Worm (Caenorhabditis elegans) whole organism, L4 larva: Measurements from ENCODE around the gene melo-3.

Experiments used
- D1046.2 ChIP-seq: fragments of 200-800 bp; sonication (Bioruptor generic); IDR thresholded peaks from 2 replicates; pipeline ENCODE4 v1.3.6; 2022; ENCODE audit warnings: missing genetic modification characterization, missing compliant biosample characterization
- F10B5.3 ChIP-seq: sonication (generic microtip); optimal IDR thresholded peaks from 2 replicates; lab custom pipeline; 2016; ENCODE audit warnings: mild to moderate bottlenecking, missing genetic modification characterization, missing compliant biosample characterization
- F37D6.2 ChIP-seq: sonication (generic microtip); optimal IDR thresholded peaks from 2 replicates; lab custom pipeline; 2016; ENCODE audit warnings: mild to moderate bottlenecking, missing genetic modification characterization, missing compliant biosample characterization
- R02D3.7 ChIP-seq: fragments of 150-350 bp; sonication (generic microtip); optimal IDR thresholded peaks from 3 replicates; lab custom pipeline; 2014; ENCODE audit warnings: missing biosample characterization, missing genetic modification characterization
- T20F7.1 ChIP-seq: fragments of 200-800 bp; sonication (Bioruptor generic); optimal IDR thresholded peaks from 2 replicates; lab custom pipeline; 2018; ENCODE audit warnings: mild to moderate bottlenecking, missing genetic modification characterization, missing compliant biosample characterization
- aha-1 ChIP-seq: fragments of 150-350 bp; peaks from one replicate; lab custom pipeline; 2014; ENCODE audit warnings: missing biosample characterization, missing genetic modification characterization
- arid-1 ChIP-seq: fragments of 200-800 bp; sonication (Bioruptor generic); conservative IDR thresholded peaks from 2 replicates; pipeline ENCODE4 v1.3.6; 2022; ENCODE audit warnings: missing genetic modification reagents, missing genetic modification characterization, missing compliant biosample characterization
- ceh-28 ChIP-seq: fragments of 150-350 bp; optimal IDR thresholded peaks from 2 replicates; lab custom pipeline; 2014; ENCODE audit warnings: missing biosample characterization, missing genetic modification reagents, missing genetic modification characterization
- ceh-44 ChIP-seq: fragments of 200-800 bp; sonication (Bioruptor generic); IDR thresholded peaks from 2 replicates; pipeline ENCODE4 v1.3.6; 2022; ENCODE audit warnings: missing genetic modification reagents, missing genetic modification characterization, missing compliant biosample characterization
- ceh-62 ChIP-seq: sonication (generic microtip); optimal IDR thresholded peaks from 2 replicates; lab custom pipeline; 2017; ENCODE audit warnings: missing biosample characterization, missing genetic modification characterization
- ceh-82 ChIP-seq: sonication (generic microtip); optimal IDR thresholded peaks from 2 replicates; lab custom pipeline; 2017; ENCODE audit warnings: missing biosample characterization, missing genetic modification characterization
- ces-1 ChIP-seq: fragments of 150-350 bp; sonication (generic microtip); optimal IDR thresholded peaks from 4 replicates; lab custom pipeline; 2014; ENCODE audit warnings: missing biosample characterization, missing genetic modification reagents, missing genetic modification characterization
- cey-2 ChIP-seq: sonication (generic microtip); optimal IDR thresholded peaks from 3 replicates; lab custom pipeline; 2017; ENCODE audit warnings: missing genetic modification characterization, mild to moderate bottlenecking, missing compliant biosample characterization, antibody characterized with exemption, borderline replicate concordance; ENCODE audit not compliant: insufficient read depth
- daf-16 ChIP-seq, 3 experiments: sonication (generic microtip); optimal IDR thresholded peaks; 2 replicates each; lab custom pipeline; 2016 to 2017; ENCODE audit warnings: missing genetic modification characterization in 3 of 3, missing genetic modification reagents in 3 of 3, mild to moderate bottlenecking in 2 of 3, missing compliant biosample characterization in 2 of 3, missing biosample characterization in 1 of 3, moderate library complexity in 1 of 3
- daf-8 ChIP-seq: fragments of 200-800 bp; sonication (Bioruptor generic); IDR thresholded peaks from 2 replicates; pipeline ENCODE4 v1.3.6; 2022; ENCODE audit warnings: missing genetic modification characterization, missing compliant biosample characterization
- dmd-6 ChIP-seq: fragments of 200-800 bp; sonication (Bioruptor generic); IDR thresholded peaks from 2 replicates; pipeline ENCODE4 v1.3.6; 2022; ENCODE audit warnings: missing genetic modification reagents, missing genetic modification characterization, missing compliant biosample characterization
- dmd-8 ChIP-seq: fragments of 200-800 bp; sonication (Bioruptor generic); IDR thresholded peaks from 2 replicates; pipeline ENCODE4 v1.3.6; 2022; ENCODE audit warnings: missing genetic modification characterization, missing compliant biosample characterization
- egl-27 ChIP-seq: sonication (generic microtip); optimal IDR thresholded peaks from 3 replicates; lab custom pipeline; 2017; ENCODE audit warnings: missing biosample characterization, missing genetic modification reagents, missing genetic modification characterization
- egl-43 ChIP-seq: fragments of 200-800 bp; sonication (Bioruptor generic); IDR thresholded peaks from 2 replicates; pipeline ENCODE4 v1.3.6; 2022; ENCODE audit warnings: missing genetic modification reagents, missing genetic modification characterization, missing compliant biosample characterization
- fkh-10 ChIP-seq: fragments of 150-350 bp; optimal IDR thresholded peaks from 2 replicates; lab custom pipeline; 2014; ENCODE audit warnings: missing biosample characterization, missing genetic modification reagents, missing genetic modification characterization
- gei-8 ChIP-seq: fragments of 200-800 bp; sonication (Bioruptor generic); optimal IDR thresholded peaks from 2 replicates; lab custom pipeline; 2018; ENCODE audit warnings: mild to moderate bottlenecking, missing genetic modification characterization, missing compliant biosample characterization
- hlh-30 ChIP-seq: sonication (generic microtip); optimal IDR thresholded peaks from 2 replicates; lab custom pipeline; 2017; ENCODE audit warnings: antibody characterized with exemption, mild to moderate bottlenecking, missing genetic modification characterization, missing compliant biosample characterization; ENCODE audit not compliant: insufficient read depth
- jun-1 ChIP-seq: fragments of 150-350 bp; optimal IDR thresholded peaks from 2 replicates; lab custom pipeline; 2014; ENCODE audit warnings: missing biosample characterization, missing genetic modification reagents, missing genetic modification characterization
- lim-7 ChIP-seq: fragments of 200-800 bp; sonication (Bioruptor generic); IDR thresholded peaks from 2 replicates; pipeline ENCODE4 v1.3.6; 2022; ENCODE audit warnings: missing genetic modification characterization, missing compliant biosample characterization
- lin-13 ChIP-seq: fragments of 150-350 bp; optimal IDR thresholded peaks from 2 replicates; lab custom pipeline; 2014; ENCODE audit warnings: missing biosample characterization, missing genetic modification reagents, missing genetic modification characterization
- lin-29 ChIP-seq: fragments of 200-800 bp; sonication (Bioruptor generic); IDR thresholded peaks from 2 replicates; pipeline ENCODE4 v1.3.6; 2022; ENCODE audit warnings: missing genetic modification reagents, missing genetic modification characterization, missing compliant biosample characterization
- lin-39 ChIP-seq: fragments of 150-350 bp; optimal IDR thresholded peaks from 2 replicates; lab custom pipeline; 2014; ENCODE audit warnings: missing biosample characterization, missing genetic modification reagents, missing genetic modification characterization
- lir-3 ChIP-seq: sonication (generic microtip); optimal IDR thresholded peaks from 2 replicates; lab custom pipeline; 2016; ENCODE audit warnings: mild to moderate bottlenecking, missing genetic modification characterization, missing compliant biosample characterization
- lsy-2 ChIP-seq, 2 experiments: fragments of 150-350 bp in 1 of 2; sonication (generic microtip) in 1 of 2; optimal IDR thresholded peaks; 2 replicates each; lab custom pipeline; 2014 to 2017; ENCODE audit warnings: missing biosample characterization in 2 of 2, missing genetic modification characterization in 2 of 2
- madf-5 ChIP-seq, 2 experiments: fragments of 200-800 bp; sonication (Bioruptor generic); IDR thresholded peaks; 2 replicates each; pipeline ENCODE4 v1.3.6; 2022; ENCODE audit warnings: missing compliant biosample characterization in 2 of 2, missing genetic modification characterization in 2 of 2
- mdt-29 ChIP-seq: fragments of 200-800 bp; sonication (Bioruptor generic); IDR thresholded peaks from 2 replicates; pipeline ENCODE4 v1.3.6; 2022; ENCODE audit warnings: missing genetic modification reagents, missing genetic modification characterization, missing compliant biosample characterization
- mep-1 ChIP-seq: fragments of 150-350 bp; sonication (generic microtip); optimal IDR thresholded peaks from 3 replicates; lab custom pipeline; 2014; ENCODE audit warnings: missing biosample characterization, missing genetic modification characterization
- nhr-102 ChIP-seq: sonication (generic microtip); optimal IDR thresholded peaks from 2 replicates; lab custom pipeline; 2016; ENCODE audit warnings: mild to moderate bottlenecking, missing genetic modification characterization, moderate library complexity, missing compliant biosample characterization
- nhr-25 ChIP-seq: sonication (generic microtip); optimal IDR thresholded peaks from 2 replicates; lab custom pipeline; 2017; ENCODE audit warnings: missing genetic modification characterization, mild to moderate bottlenecking, missing compliant biosample characterization, antibody characterized with exemption, moderate library complexity, borderline replicate concordance; ENCODE audit not compliant: insufficient read depth
- nhr-28 ChIP-seq: fragments of 150-350 bp; optimal IDR thresholded peaks from 2 replicates; lab custom pipeline; 2014; ENCODE audit warnings: missing biosample characterization, missing genetic modification characterization
- nhr-48 ChIP-seq: sonication (generic microtip); optimal IDR thresholded peaks from 2 replicates; lab custom pipeline; 2016; ENCODE audit warnings: mild to moderate bottlenecking, missing genetic modification characterization, missing compliant biosample characterization
- nhr-6 ChIP-seq: fragments of 150-350 bp; optimal IDR thresholded peaks from 2 replicates; lab custom pipeline; 2014; ENCODE audit warnings: missing biosample characterization, missing genetic modification characterization
- nhr-76 ChIP-seq: fragments of 150-350 bp; optimal IDR thresholded peaks from 2 replicates; lab custom pipeline; 2014; ENCODE audit warnings: missing biosample characterization, missing genetic modification characterization
- php-3 ChIP-seq: fragments of 200-800 bp; sonication (Bioruptor generic); IDR thresholded peaks from 2 replicates; pipeline ENCODE4 v1.3.6; 2022; ENCODE audit warnings: missing genetic modification reagents, missing genetic modification characterization, missing compliant biosample characterization
- sdz-12 ChIP-seq: fragments of 200-800 bp; sonication (Bioruptor generic); optimal IDR thresholded peaks from 2 replicates; lab custom pipeline; 2018; ENCODE audit warnings: mild to moderate bottlenecking, missing genetic modification characterization, missing compliant biosample characterization
- set-16 ChIP-seq: fragments of 200-800 bp; sonication (Bioruptor generic); IDR thresholded peaks from 2 replicates; pipeline ENCODE4 v1.3.6; 2022; ENCODE audit warnings: missing genetic modification reagents, missing genetic modification characterization, missing compliant biosample characterization
- skn-1 ChIP-seq: fragments of 150-350 bp; optimal IDR thresholded peaks from 2 replicates; lab custom pipeline; 2014; ENCODE audit warnings: missing biosample characterization, missing genetic modification characterization
- snpc-1.2 ChIP-seq: fragments of 200-800 bp; sonication (Bioruptor generic); IDR thresholded peaks from 2 replicates; pipeline ENCODE4 v1.3.6; 2022; ENCODE audit warnings: missing genetic modification reagents, missing genetic modification characterization, missing compliant biosample characterization
- spr-1 ChIP-seq: sonication (generic microtip); optimal IDR thresholded peaks from 2 replicates; lab custom pipeline; 2016; ENCODE audit warnings: mild to moderate bottlenecking, missing genetic modification characterization, missing compliant biosample characterization
- unc-62 ChIP-seq, 3 experiments: fragments of 150-350 bp in 1 of 3; sonication (generic microtip); optimal IDR thresholded peaks in 2 of 3; peaks in 1 of 3; 1 replicate in 1 of 3; 2 replicates in 2 of 3; lab custom pipeline; 2014 to 2017; ENCODE audit warnings: missing biosample characterization in 3 of 3, missing genetic modification characterization in 3 of 3, missing genetic modification reagents in 3 of 3, missing genotype in 1 of 3
- vab-7 ChIP-seq: fragments of 200-800 bp; sonication (Bioruptor generic); IDR thresholded peaks from 2 replicates; pipeline ENCODE4 v1.3.6; 2022; ENCODE audit warnings: missing genetic modification reagents, missing genetic modification characterization, missing compliant biosample characterization
- zfp-3 ChIP-seq: fragments of 200-800 bp; sonication (Bioruptor generic); conservative IDR thresholded peaks from 2 replicates; pipeline ENCODE4 v1.3.6; 2022; ENCODE audit warnings: missing genetic modification reagents, missing genetic modification characterization, missing compliant biosample characterization
- zip-2 ChIP-seq: fragments of 150-350 bp; optimal IDR thresholded peaks from 2 replicates; lab custom pipeline; 2014; ENCODE audit warnings: missing biosample characterization, missing genetic modification characterization
- ztf-11 ChIP-seq: fragments of 150-350 bp; optimal IDR thresholded peaks from 2 replicates; lab custom pipeline; 2014; ENCODE audit warnings: missing biosample characterization, missing genetic modification characterization
- ztf-7 ChIP-seq: fragments of 150-350 bp; optimal IDR thresholded peaks from 2 replicates; lab custom pipeline; 2014; ENCODE audit warnings: missing biosample characterization, missing genetic modification characterization

Gene melo-3

DNA sequence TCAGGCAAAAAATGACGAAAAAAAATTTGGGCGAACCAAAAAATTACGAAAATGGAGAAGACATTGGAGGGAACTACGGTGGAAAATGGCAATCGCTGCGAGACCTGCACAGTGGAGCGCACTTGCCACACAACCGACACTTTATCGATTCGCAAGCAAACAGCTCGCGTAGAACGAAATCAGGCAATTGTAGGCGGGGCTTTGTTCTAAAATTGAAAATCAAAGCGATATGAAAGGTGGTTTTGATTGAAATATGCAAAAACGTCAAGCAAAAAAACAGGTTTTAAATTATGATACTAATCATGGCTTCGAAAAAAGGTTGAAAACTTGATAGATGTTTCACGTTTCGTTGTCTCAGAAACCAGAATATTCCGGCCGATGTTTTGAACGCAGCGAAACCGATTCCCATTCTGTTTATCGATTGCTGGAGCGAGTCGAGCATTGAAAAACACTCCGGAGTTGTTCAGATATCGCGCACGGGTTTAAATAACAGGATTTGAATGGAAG, 34.4 kb downstream of the melo-3 start, which contains the start of the genes fib-1 and mut-15 (continued):
- TF ChIP-seq zip-2 (tag; lab: Kevin White, UChicago): no peak
- peak; percentile 86 for TF ChIP-seq fkh-10 (GFP tag; lab: Kevin White, UChicago)
- TF ChIP-seq ces-1 (GFP tag; lab: Kevin White, UChicago): no peak
- no peak for TF ChIP-seq snpc-1.2 (GFP tag; lab: Robert Waterston, UW)
- TF ChIP-seq daf-8 (GFP tag; lab: Robert Waterston, UW): no peak
- TF ChIP-seq php-3 (GFP tag; lab: Robert Waterston, UW): 0 out of 2 replicates have a peak, but pooled peaks have one; percentile 19
- peak; percentile 54 for TF ChIP-seq egl-27 (tag; lab: Kevin White, UChicago)
- no peak for TF ChIP-seq nhr-76
- TF ChIP-seq nhr-28 (tag; lab: Kevin White, UChicago): peak; percentile 74
- TF ChIP-seq lin-13 (GFP tag; lab: Kevin White, UChicago): peak; percentile 86
- TF ChIP-seq ztf-7 (tag; lab: Kevin White, UChicago): no peak
- peak; percentile 75 for TF ChIP-seq ceh-44
- TF ChIP-seq ceh-28 (tag; lab: Kevin White, UChicago): peak; percentile 71
- no peak for TF ChIP-seq lin-39 (tag; lab: Kevin White, UChicago)
- no peak for TF ChIP-seq R02D3.7 (tag; lab: Kevin White, UChicago)
- 0 out of 2 replicates have a peak, but pooled peaks have one; percentile 55 for TF ChIP-seq arid-1
- TF ChIP-seq lin-29 (GFP tag; lab: Robert Waterston, UW): no peak
- TF ChIP-seq nhr-48 (tag; lab: Kevin White, UChicago): peak; percentile 44
- TF ChIP-seq ceh-82 (tag; lab: Kevin White, UChicago): no peak
- peak; percentile 60; the same call in 1 of the 2 replicates for TF ChIP-seq vab-7 (GFP tag; lab: Robert Waterston, UW)
- peak; percentile 71 for TF ChIP-seq spr-1 (tag; lab: Kevin White, UChicago)
- no peak for TF ChIP-seq ztf-11
- peak; percentile 77 for TF ChIP-seq hlh-30 (tag; lab: Kevin White, UChicago)
- TF ChIP-seq cey-2: no peak
- peak; percentile 24 for TF ChIP-seq aha-1 (tag; lab: Kevin White, UChicago)
- TF ChIP-seq zfp-3: no peak
- no peak for TF ChIP-seq skn-1 (tag; lab: Kevin White, UChicago)
- TF ChIP-seq nhr-6 (tag; lab: Kevin White, UChicago): peak; percentile 95
- TF ChIP-seq nhr-25: peak; percentile 73
- TF ChIP-seq ceh-62 (tag; lab: Kevin White, UChicago): no peak
- no peak for TF ChIP-seq sdz-12 (GFP tag; lab: Kevin White, UChicago)
- TF ChIP-seq daf-16 (GFP tag; optimal IDR thresholded peaks at IDR 0.05; lab: Kevin White, UChicago): peak in 1 of 2 experiments; percentile 42
- peak; percentile 54 for TF ChIP-seq daf-16 (tag; optimal IDR thresholded peaks at IDR 0.05; lab: Kevin White, UChicago)
- TF ChIP-seq egl-43 (GFP tag; lab: Robert Waterston, UW): 0 out of 2 replicates have a peak, but pooled peaks have one; percentile 45
- peak; percentile 80 for TF ChIP-seq nhr-102 (tag; lab: Kevin White, UChicago)
- TF ChIP-seq T20F7.1: peak; percentile 91
- peak; percentile 89 to 97 for TF ChIP-seq lsy-2 (tag; optimal IDR thresholded peaks at IDR 0.05; lab: Kevin White, UChicago)
- TF ChIP-seq lir-3 (tag; lab: Kevin White, UChicago): no peak
- TF ChIP-seq lim-7: no peak
- no peak for TF ChIP-seq madf-5 (GFP tag; IDR thresholded peaks at IDR 0.05; lab: Robert Waterston, UW)
- TF ChIP-seq F10B5.3 (tag; lab: Kevin White, UChicago): no peak
- TF ChIP-seq dmd-6: peak; percentile 80
- TF ChIP-seq mdt-29: 0 out of 2 replicates have a peak, but pooled peaks have one; percentile 33
- peak; percentile 67 for TF ChIP-seq F37D6.2 (tag; lab: Kevin White, UChicago)
- no peak for TF ChIP-seq gei-8 (GFP tag; lab: Kevin White, UChicago)
- no peak for TF ChIP-seq D1046.2 (GFP tag; lab: Robert Waterston, UW)
- peak in 1 of 2 experiments; percentile 99 for TF ChIP-seq unc-62 (GFP tag; optimal IDR thresholded peaks at IDR 0.05 in 1 of 2; lab: Kevin White, UChicago)
- no peak for TF ChIP-seq unc-62 (tag; optimal IDR thresholded peaks at IDR 0.05; lab: Kevin White, UChicago)
- no peak for TF ChIP-seq dmd-8
- peak; percentile 96 for TF ChIP-seq mep-1 (tag; lab: Kevin White, UChicago)
- TF ChIP-seq set-16 (GFP tag; lab: Robert Waterston, UW): no peak
- TF ChIP-seq jun-1 (tag; lab: Kevin White, UChicago): peak; percentile 77
